ENCODE assay signal across 1 fruit fly cellular context in genomic region chr3L:17447881-17448280, dm6.
TF ChIP-seq lines count a peak whose summit lies in the region.

No protein-coding gene starts in this region.

TF ChIP-seq in whole organism, embryonic, 481 proteins besides CTCF, POLR2A, EP300 and RAD21 (continued from another document):
- no peak for TF ChIP-seq exex (tag; optimal IDR thresholded peaks at IDR 0.05; lab: Kevin White, UChicago)
- peak; percentile 17 for TF ChIP-seq CG4424 (GFP tag; optimal IDR thresholded peaks at IDR 0.05; lab: Kevin White, UChicago)
- TF ChIP-seq Kr (GFP tag; optimal IDR thresholded peaks at IDR 0.05; lab: Kevin White, UChicago) = no peak
- TF ChIP-seq sna (GFP tag; IDR thresholded peaks at IDR 0.05; lab: Robert Waterston, UW; ENCODE audit: partially characterized antibody) = no peak
- peak; percentile 70 for TF ChIP-seq Hmr (GFP tag; optimal IDR thresholded peaks at IDR 0.05; lab: Kevin White, UChicago)
- TF ChIP-seq CG17829 (tag; optimal IDR thresholded peaks at IDR 0.05; lab: Kevin White, UChicago) = peak; percentile 17
- 0 out of 2 replicates have a peak, but pooled peaks have one; percentile 7 for TF ChIP-seq esg (GFP tag; conservative IDR thresholded peaks at IDR 0.05; lab: Robert Waterston, UW)
- peak; percentile 19 for TF ChIP-seq tio (GFP tag; optimal IDR thresholded peaks at IDR 0.05; lab: Kevin White, UChicago)
- TF ChIP-seq CG2678 (tag; optimal IDR thresholded peaks at IDR 0.05; lab: Kevin White, UChicago) = peak; percentile 71
- peak; percentile 45 for TF ChIP-seq CG3281 (GFP tag; optimal IDR thresholded peaks at IDR 0.05; lab: Kevin White, UChicago)
- TF ChIP-seq Hand (GFP tag; optimal IDR thresholded peaks at IDR 0.05; lab: Kevin White, UChicago) = peak; percentile 41
- TF ChIP-seq Adf1 (GFP tag; IDR thresholded peaks at IDR 0.05; lab: Robert Waterston, UW) = no peak
- TF ChIP-seq BEAF-32 (GFP tag; optimal IDR thresholded peaks at IDR 0.05; lab: Kevin White, UChicago) = no peak
- TF ChIP-seq CG6813 (GFP tag; optimal IDR thresholded peaks at IDR 0.05; lab: Kevin White, UChicago) = no peak
- no peak for TF ChIP-seq CG6254 (GFP tag; optimal IDR thresholded peaks at IDR 0.05; lab: Kevin White, UChicago)
- TF ChIP-seq CG2712 (tag; optimal IDR thresholded peaks at IDR 0.05; lab: Kevin White, UChicago) = peak; percentile 44
- TF ChIP-seq CoRest (tag; optimal IDR thresholded peaks at IDR 0.05; lab: Kevin White, UChicago) = peak; percentile 38
- TF ChIP-seq stc (GFP tag; IDR thresholded peaks at IDR 0.05; lab: Robert Waterston, UW) = no peak
- no peak for TF ChIP-seq CG4360 (GFP tag; IDR thresholded peaks at IDR 0.05; lab: Robert Waterston, UW)
- peak; percentile 17 for TF ChIP-seq phol (tag; optimal IDR thresholded peaks at IDR 0.05; lab: Kevin White, UChicago)
- TF ChIP-seq CG4854 (GFP tag; optimal IDR thresholded peaks at IDR 0.05; lab: Kevin White, UChicago) = no peak
- TF ChIP-seq gem (tag; optimal IDR thresholded peaks at IDR 0.05; lab: Kevin White, UChicago) = peak; percentile 63
- TF ChIP-seq pfk (GFP tag; optimal IDR thresholded peaks at IDR 0.05; lab: Kevin White, UChicago) = no peak
- TF ChIP-seq CG11504 (tag; optimal IDR thresholded peaks at IDR 0.05; lab: Kevin White, UChicago) = peak; percentile 55
- TF ChIP-seq CG8924 (tag; optimal IDR thresholded peaks at IDR 0.05; lab: Kevin White, UChicago) = peak; percentile 36
- TF ChIP-seq pan (optimal IDR thresholded peaks at IDR 0.05; lab: Kevin White, UChicago) = no peak
- TF ChIP-seq pan (GFP tag; optimal IDR thresholded peaks at IDR 0.05 in 1 of 2, IDR thresholded peaks at IDR 0.05 in 1 of 2) = peak in 1 of 2 experiments; percentile 28
- peak; percentile 78 for TF ChIP-seq CG7556 (GFP tag; optimal IDR thresholded peaks at IDR 0.05; lab: Kevin White, UChicago)
- peak; percentile 9 for TF ChIP-seq CG15011 (GFP tag; optimal IDR thresholded peaks at IDR 0.05; lab: Kevin White, UChicago)
- TF ChIP-seq kah (GFP tag; optimal IDR thresholded peaks at IDR 0.05; lab: Kevin White, UChicago) = no peak
- TF ChIP-seq HHEX (GFP tag; optimal IDR thresholded peaks at IDR 0.05; lab: Kevin White, UChicago) = peak; percentile 14
- peak; percentile 47; the same call in 1 of the 3 replicates for TF ChIP-seq dysf (GFP tag; IDR thresholded peaks at IDR 0.05; lab: Robert Waterston, UW)
- peak; percentile 3 for TF ChIP-seq caup (GFP tag; optimal IDR thresholded peaks at IDR 0.05; lab: Kevin White, UChicago; ENCODE audit: severe bottlenecking)
- TF ChIP-seq CG12659 (GFP tag; optimal IDR thresholded peaks at IDR 0.05; lab: Kevin White, UChicago) = peak; percentile 30
- TF ChIP-seq Xbp1 (GFP tag; optimal IDR thresholded peaks at IDR 0.05; lab: Kevin White, UChicago) = peak; percentile 34
- peak; percentile 16 for TF ChIP-seq Oli (tag; optimal IDR thresholded peaks at IDR 0.05; lab: Kevin White, UChicago)
- TF ChIP-seq Dek (tag; optimal IDR thresholded peaks at IDR 0.05; lab: Kevin White, UChicago) = peak; percentile 19
- TF ChIP-seq CG17328 (GFP tag; IDR thresholded peaks at IDR 0.05; lab: Robert Waterston, UW) = no peak
- TF ChIP-seq CG17385 (GFP tag; optimal IDR thresholded peaks at IDR 0.05; lab: Kevin White, UChicago) = peak; percentile 19
- no peak for TF ChIP-seq Spps (tag; optimal IDR thresholded peaks at IDR 0.05; lab: Kevin White, UChicago)
- peak; percentile 25 for TF ChIP-seq CG13296 (GFP tag; optimal IDR thresholded peaks at IDR 0.05; lab: Kevin White, UChicago)
- no peak for TF ChIP-seq CG15601 (tag; optimal IDR thresholded peaks at IDR 0.05; lab: Kevin White, UChicago)
- no peak for TF ChIP-seq CG12071 (GFP tag; optimal IDR thresholded peaks at IDR 0.05; lab: Kevin White, UChicago)
- peak; percentile 15 for TF ChIP-seq CG4328 (GFP tag; optimal IDR thresholded peaks at IDR 0.05; lab: Kevin White, UChicago)
- no peak for TF ChIP-seq wor (GFP tag; IDR thresholded peaks at IDR 0.05; lab: Robert Waterston, UW)
- peak; percentile 33; the same call in 1 of the 2 replicates for TF ChIP-seq vvl (GFP tag; IDR thresholded peaks at IDR 0.05; lab: Robert Waterston, UW)
- 0 out of 3 replicates have a peak, but pooled peaks have one; percentile 12 for TF ChIP-seq so (GFP tag; IDR thresholded peaks at IDR 0.05; lab: Robert Waterston, UW)
- TF ChIP-seq CG32772 (GFP tag; IDR thresholded peaks at IDR 0.05; lab: Robert Waterston, UW) = 0 out of 2 replicates have a peak, but pooled peaks have one; percentile 27
- TF ChIP-seq CG1233 (GFP tag; optimal IDR thresholded peaks at IDR 0.05; lab: Kevin White, UChicago) = no peak
- no peak for TF ChIP-seq CG12744 (GFP tag; optimal IDR thresholded peaks at IDR 0.05; lab: Kevin White, UChicago)
- no peak for TF ChIP-seq CG16815 (GFP tag; optimal IDR thresholded peaks at IDR 0.05; lab: Kevin White, UChicago)
- peak; percentile 47; the same call in 1 of the 3 replicates for TF ChIP-seq CG11695 (GFP tag; IDR thresholded peaks at IDR 0.05; lab: Robert Waterston, UW)
- TF ChIP-seq CG30403 (GFP tag; optimal IDR thresholded peaks at IDR 0.05; lab: Kevin White, UChicago) = peak; percentile 44
- no peak for TF ChIP-seq Chrac-16 (GFP tag; optimal IDR thresholded peaks at IDR 0.05; lab: Kevin White, UChicago)
- peak; percentile 31; the same call in 1 of the 2 replicates for TF ChIP-seq CG31441 (GFP tag; IDR thresholded peaks at IDR 0.05; lab: Robert Waterston, UW)
- 0 out of 2 replicates have a peak, but pooled peaks have one; percentile 9 for TF ChIP-seq E2f1 (GFP tag; IDR thresholded peaks at IDR 0.05; lab: Robert Waterston, UW)
- no peak for TF ChIP-seq TFAM (GFP tag; optimal IDR thresholded peaks at IDR 0.05; lab: Kevin White, UChicago)
- TF ChIP-seq CG14710 (tag; optimal IDR thresholded peaks at IDR 0.05; lab: Kevin White, UChicago) = no peak
- TF ChIP-seq CG17359 (tag; optimal IDR thresholded peaks at IDR 0.05; lab: Kevin White, UChicago) = peak; percentile 8
- TF ChIP-seq row (GFP tag; IDR thresholded peaks at IDR 0.05; lab: Robert Waterston, UW) = peak; percentile 72
- TF ChIP-seq CG17912 (GFP tag; optimal IDR thresholded peaks at IDR 0.05; lab: Kevin White, UChicago) = no peak
- no peak for TF ChIP-seq CG12769 (tag; optimal IDR thresholded peaks at IDR 0.05; lab: Kevin White, UChicago)
- peak; percentile 1 for TF ChIP-seq zf30C (GFP tag; optimal IDR thresholded peaks at IDR 0.05; lab: Kevin White, UChicago)
- TF ChIP-seq onecut (GFP tag; IDR thresholded peaks at IDR 0.05; lab: Robert Waterston, UW) = no peak
- 0 out of 2 replicates have a peak, but pooled peaks have one; percentile 4 for TF ChIP-seq CG14667 (GFP tag; IDR thresholded peaks at IDR 0.05; lab: Robert Waterston, UW)
- no peak for TF ChIP-seq CG7928 (GFP tag; optimal IDR thresholded peaks at IDR 0.05; lab: Kevin White, UChicago)
- no peak for TF ChIP-seq toy (GFP tag; IDR thresholded peaks at IDR 0.05; lab: Robert Waterston, UW)
- peak; percentile 44 for TF ChIP-seq CG13424 (tag; optimal IDR thresholded peaks at IDR 0.05; lab: Kevin White, UChicago)
- TF ChIP-seq CG18599 (GFP tag; optimal IDR thresholded peaks at IDR 0.05; lab: Kevin White, UChicago) = peak; percentile 77
- TF ChIP-seq CG11456 (GFP tag; IDR thresholded peaks at IDR 0.05; lab: Robert Waterston, UW) = no peak
